Fruit fly (Drosophila melanogaster) whole organism, embryonic: ENCODE measurements around the gene CG10301.

Source experiments
- Atf6 ChIP-seq: fragments of 200-800 bp; sonication (Bioruptor generic); IDR thresholded peaks from 2 replicates; pipeline ENCODE4 v1.3.6; 2022; ENCODE audit warnings: missing biosample characterization, missing genetic modification characterization
- BtbVII ChIP-seq: fragments of 200-800 bp; sonication (Bioruptor generic); optimal IDR thresholded peaks from 3 replicates; lab custom pipeline; 2017; ENCODE audit warnings: missing biosample characterization, mild to moderate bottlenecking, missing genetic modification characterization
- CG11504 ChIP-seq: fragments of 200-800 bp; sonication (Bioruptor generic); optimal IDR thresholded peaks from 3 replicates; lab custom pipeline; 2019; ENCODE audit warnings: missing biosample characterization, mild to moderate bottlenecking, missing genetic modification characterization, moderate library complexity
- CG13424 ChIP-seq: fragments of 200-800 bp; sonication (Bioruptor generic); optimal IDR thresholded peaks from 2 replicates; lab custom pipeline; 2019; ENCODE audit warnings: missing biosample characterization, mild to moderate bottlenecking, missing genetic modification characterization, moderate library complexity
- CG13775 ChIP-seq: fragments of 200-800 bp; sonication (Bioruptor generic); optimal IDR thresholded peaks from 3 replicates; lab custom pipeline; 2017; ENCODE audit warnings: missing biosample characterization, mild to moderate bottlenecking, missing genetic modification characterization
- CG17361 ChIP-seq: fragments of 200-800 bp; sonication (Bioruptor generic); IDR thresholded peaks from 3 replicates; pipeline ENCODE4 v1.3.6; 2022; ENCODE audit warnings: missing biosample characterization, missing genetic modification characterization
- CG18599 ChIP-seq: fragments of 200-800 bp; sonication (Bioruptor generic); optimal IDR thresholded peaks from 3 replicates; lab custom pipeline; 2017; ENCODE audit warnings: missing biosample characterization, missing genetic modification characterization, mild to moderate bottlenecking, moderate library complexity, missing genetic modification reagents
- CG2120 ChIP-seq: fragments of 200-800 bp; sonication (Bioruptor generic); optimal IDR thresholded peaks from 3 replicates; lab custom pipeline; 2016; ENCODE audit warnings: missing biosample characterization, missing genetic modification characterization
- CG2678 ChIP-seq: fragments of 200-800 bp; sonication (Bioruptor generic); optimal IDR thresholded peaks from 3 replicates; lab custom pipeline; 2019; ENCODE audit warnings: missing biosample characterization, mild to moderate bottlenecking, missing genetic modification characterization, moderate library complexity
- CG30403 ChIP-seq: fragments of 200-800 bp; sonication (Bioruptor generic); optimal IDR thresholded peaks from 3 replicates; lab custom pipeline; 2016; ENCODE audit warnings: missing biosample characterization, missing genetic modification characterization
- CG31441 ChIP-seq: fragments of 200-800 bp; sonication (Bioruptor generic); IDR thresholded peaks from 2 replicates; pipeline ENCODE4 v1.3.6; 2022; ENCODE audit warnings: missing biosample characterization, missing genetic modification characterization
- CG32532 ChIP-seq: fragments of 200-800 bp; sonication (Bioruptor generic); IDR thresholded peaks from 2 replicates; pipeline ENCODE4 v1.3.6; 2022; ENCODE audit warnings: missing biosample characterization, missing genetic modification characterization
- CG7556 ChIP-seq: fragments of 200-800 bp; sonication (Bioruptor generic); optimal IDR thresholded peaks from 2 replicates; lab custom pipeline; 2017; ENCODE audit warnings: missing biosample characterization, mild to moderate bottlenecking, missing genetic modification characterization
- CG9727 ChIP-seq: fragments of 200-800 bp; sonication (Bioruptor generic); optimal IDR thresholded peaks from 3 replicates; lab custom pipeline; 2017; ENCODE audit warnings: missing biosample characterization, mild to moderate bottlenecking, missing genetic modification characterization
- CTCF ChIP-seq: fragments of 200-800 bp; sonication (Bioruptor generic); optimal IDR thresholded peaks from 2 replicates; lab custom pipeline; 2017; ENCODE audit warnings: missing biosample characterization, mild to moderate bottlenecking, missing genetic modification characterization, moderate library complexity
- Camta ChIP-seq: fragments of 200-800 bp; sonication (Bioruptor generic); optimal IDR thresholded peaks from 2 replicates; lab custom pipeline; 2016; ENCODE audit warnings: missing biosample characterization, missing genetic modification characterization
- CoRest ChIP-seq: fragments of 200-800 bp; sonication (Bioruptor generic); optimal IDR thresholded peaks from 3 replicates; lab custom pipeline; 2018; ENCODE audit warnings: missing biosample characterization, mild to moderate bottlenecking, missing genetic modification characterization, moderate library complexity
- Drgx ChIP-seq: fragments of 200-800 bp; sonication (Bioruptor generic); IDR thresholded peaks from 2 replicates; pipeline ENCODE4 v1.3.6; 2022; ENCODE audit warnings: missing biosample characterization, missing genetic modification characterization
- Ets65A ChIP-seq: fragments of 200-800 bp; sonication (Bioruptor generic); peaks from one replicate; lab custom pipeline; 2016; ENCODE audit warnings: missing biosample characterization, missing genetic modification characterization
- HHEX ChIP-seq: fragments of 200-800 bp; sonication (Bioruptor generic); optimal IDR thresholded peaks from 3 replicates; lab custom pipeline; 2017; ENCODE audit warnings: missing biosample characterization, mild to moderate bottlenecking, missing genetic modification characterization, missing genetic modification reagents
- HLH3B ChIP-seq: fragments of 200-800 bp; sonication (Bioruptor generic); IDR thresholded peaks from 2 replicates; pipeline ENCODE4 v1.3.6; 2022; ENCODE audit warnings: missing biosample characterization, missing genetic modification characterization
- Hmr ChIP-seq: fragments of 200-800 bp; sonication (Bioruptor generic); optimal IDR thresholded peaks from 3 replicates; lab custom pipeline; 2017; ENCODE audit warnings: mild to moderate bottlenecking, missing biosample characterization, missing genetic modification reagents, missing genetic modification characterization
- Kr ChIP-seq: fragments of 200-800 bp; sonication (Bioruptor generic); optimal IDR thresholded peaks from 2 replicates; lab custom pipeline; 2017; ENCODE audit warnings: missing biosample characterization, mild to moderate bottlenecking, missing genetic modification characterization
- Meics ChIP-seq: fragments of 200-800 bp; sonication (Bioruptor generic); optimal IDR thresholded peaks from 2 replicates; lab custom pipeline; 2017; ENCODE audit warnings: missing biosample characterization, mild to moderate bottlenecking, missing genetic modification characterization
- Trl ChIP-seq, 3 experiments: fragments of >200 bp in 2 of 3; fragments of 200-800 bp in 1 of 3; sonication (Bioruptor generic) in 1 of 3; optimal IDR thresholded peaks; 2 replicates in 1 of 3; 3 replicates in 2 of 3; lab custom pipeline; 2016 to 2017; ENCODE audit warnings: missing biosample characterization in 1 of 3, missing genetic modification characterization in 1 of 3
- bab2 ChIP-seq: fragments of 200-800 bp; sonication (Bioruptor generic); optimal IDR thresholded peaks from 2 replicates; lab custom pipeline; 2016; ENCODE audit warnings: missing biosample characterization, missing genetic modification characterization
- cad ChIP-seq: fragments of >200 bp; optimal IDR thresholded peaks from 2 replicates; lab custom pipeline; 2017; ENCODE audit warnings: missing biosample characterization, missing genetic modification characterization
- caup ChIP-seq: fragments of 200-800 bp; sonication (Bioruptor generic); optimal IDR thresholded peaks from 3 replicates; lab custom pipeline; 2017; ENCODE audit warnings: missing biosample characterization, mild to moderate bottlenecking, missing genetic modification characterization, moderate library complexity; ENCODE audit not compliant: severe bottlenecking
- crp ChIP-seq, 2 experiments: fragments of 200-800 bp; sonication (Bioruptor generic); optimal IDR thresholded peaks; 2 replicates in 1 of 2; 3 replicates in 1 of 2; lab custom pipeline; 2017; ENCODE audit warnings: missing biosample characterization in 2 of 2, missing genetic modification characterization in 2 of 2, mild to moderate bottlenecking in 1 of 2, moderate library complexity in 1 of 2
- cwo ChIP-seq: fragments of 200-800 bp; sonication (Bioruptor generic); optimal IDR thresholded peaks from 3 replicates; lab custom pipeline; 2017; ENCODE audit warnings: missing biosample characterization, missing genetic modification characterization, mild to moderate bottlenecking, moderate library complexity, missing genetic modification reagents
- dimm ChIP-seq: fragments of 200-800 bp; sonication (Bioruptor generic); IDR thresholded peaks from 2 replicates; pipeline ENCODE4 v1.3.6; 2022; ENCODE audit warnings: missing biosample characterization, missing genetic modification characterization
- ewg ChIP-seq: fragments of 200-800 bp; sonication (Bioruptor generic); optimal IDR thresholded peaks from 3 replicates; lab custom pipeline; 2017; ENCODE audit warnings: mild to moderate bottlenecking, missing biosample characterization, missing genetic modification reagents, missing genetic modification characterization
- gem ChIP-seq: fragments of 200-800 bp; sonication (Bioruptor generic); optimal IDR thresholded peaks from 2 replicates; lab custom pipeline; 2019; ENCODE audit warnings: missing biosample characterization, mild to moderate bottlenecking, missing genetic modification characterization, moderate library complexity
- grau ChIP-seq: fragments of 200-800 bp; optimal IDR thresholded peaks from 3 replicates; lab custom pipeline; 2019; ENCODE audit warnings: missing biosample characterization, mild to moderate bottlenecking, missing genetic modification characterization, moderate library complexity
- lilli ChIP-seq: fragments of 200-800 bp; sonication (Bioruptor generic); optimal IDR thresholded peaks from 3 replicates; lab custom pipeline; 2016; ENCODE audit warnings: missing biosample characterization, missing genetic modification characterization
- mam ChIP-seq: fragments of 200-800 bp; sonication (Bioruptor generic); optimal IDR thresholded peaks from 3 replicates; lab custom pipeline; 2016; ENCODE audit warnings: missing biosample characterization, missing genetic modification characterization
- prd ChIP-seq, 3 experiments: fragments of >200 bp in 2 of 3; fragments of 200-800 bp in 1 of 3; sonication (Bioruptor generic) in 1 of 3; optimal IDR thresholded peaks in 2 of 3; IDR thresholded peaks in 1 of 3; 2 replicates in 2 of 3; 3 replicates in 1 of 3; pipeline versions ENCODE4 v1.3.6 to Lab custom; 2017 to 2022; ENCODE audit warnings: missing biosample characterization in 1 of 3, missing genetic modification characterization in 1 of 3
- row ChIP-seq: fragments of 200-800 bp; sonication (Bioruptor generic); IDR thresholded peaks from 3 replicates; pipeline ENCODE4 v1.3.6; 2022; ENCODE audit warnings: missing biosample characterization, missing genetic modification characterization
- scrt ChIP-seq: fragments of 200-800 bp; sonication (Bioruptor generic); optimal IDR thresholded peaks from 2 replicates; lab custom pipeline; 2018; ENCODE audit warnings: missing biosample characterization, mild to moderate bottlenecking, missing genetic modification characterization, moderate library complexity
- sens ChIP-seq: fragments of 200-800 bp; sonication (Bioruptor generic); peaks from one replicate; lab custom pipeline; 2016; ENCODE audit warnings: missing biosample characterization, missing genetic modification characterization
- shn ChIP-seq: fragments of 200-800 bp; sonication (Bioruptor generic); optimal IDR thresholded peaks from 3 replicates; lab custom pipeline; 2016; ENCODE audit warnings: missing biosample characterization, missing genetic modification characterization
- so ChIP-seq: fragments of 200-800 bp; sonication (Bioruptor generic); IDR thresholded peaks from 3 replicates; pipeline ENCODE4 v1.3.6; 2022; ENCODE audit warnings: missing biosample characterization, missing genetic modification characterization
- zf30C ChIP-seq: fragments of 200-800 bp; sonication (Bioruptor generic); optimal IDR thresholded peaks from 3 replicates; lab custom pipeline; 2018; ENCODE audit warnings: missing biosample characterization, mild to moderate bottlenecking, missing genetic modification characterization

The CG10301 gene

dm6 chr3R:23664437-23664836, 45.5 kb upstream of the CG10301 start:
- TF ChIP-seq Kr (GFP tag; lab: Kevin White, UChicago) (no peak), Atf6 (GFP tag; lab: Robert Waterston, UW) (no peak), shn (GFP tag; lab: Kevin White, UChicago) (no peak), scrt (GFP tag; lab: Kevin White, UChicago) (peak; percentile 99), lilli (GFP tag; lab: Kevin White, UChicago) (no peak), CTCF (peak; percentile 87)

dm6 chr3R:23666672-23667211, 43.2 kb upstream of the CG10301 start:
- 0 out of 2 replicates have a peak, but pooled peaks have one; percentile 21 for TF ChIP-seq Drgx (GFP tag; lab: Robert Waterston, UW)
- peak; percentile 86 for TF ChIP-seq Ets65A
- no peak for TF ChIP-seq HLH3B
- peak; percentile 38 for TF ChIP-seq CTCF
- TF ChIP-seq crp (GFP tag; optimal IDR thresholded peaks at IDR 0.05; lab: Kevin White, UChicago), result peak in 1 of 2 experiments; percentile 53
- peak; percentile 93 for TF ChIP-seq scrt (GFP tag; lab: Kevin White, UChicago)
- TF ChIP-seq CG32532 (GFP tag; lab: Robert Waterston, UW), result peak; percentile 10; the same call in 1 of the 2 replicates
- peak; percentile 73 for TF ChIP-seq ewg (GFP tag; lab: Kevin White, UChicago)
- TF ChIP-seq Trl (optimal IDR thresholded peaks at IDR 0.05; lab: Kevin White, UChicago), result peak; percentile 43 to 54
- no peak for TF ChIP-seq Trl (GFP tag; optimal IDR thresholded peaks at IDR 0.05; lab: Kevin White, UChicago)
- no peak for TF ChIP-seq Atf6 (GFP tag; lab: Robert Waterston, UW)

- peak; percentile 28 for TF ChIP-seq CG11504 (tag; lab: Kevin White, UChicago)
- TF ChIP-seq Meics (GFP tag; lab: Kevin White, UChicago), result peak; percentile 33
- peak; percentile 30 for TF ChIP-seq gem (tag; lab: Kevin White, UChicago)
- no peak for TF ChIP-seq so (GFP tag; lab: Robert Waterston, UW)
- peak; percentile 38 for TF ChIP-seq CG2678 (tag; lab: Kevin White, UChicago)
- peak; percentile 27 for TF ChIP-seq CG18599 (GFP tag; lab: Kevin White, UChicago)
- peak; percentile 6 for TF ChIP-seq CoRest (tag; lab: Kevin White, UChicago)
- TF ChIP-seq CG30403 (GFP tag; lab: Kevin White, UChicago), result peak; percentile 26
- peak; percentile 16 for TF ChIP-seq CG9727 (GFP tag; lab: Kevin White, UChicago)
- no peak for TF ChIP-seq prd (optimal IDR thresholded peaks at IDR 0.05; lab: Kevin White, UChicago)
- TF ChIP-seq prd (GFP tag; IDR thresholded peaks at IDR 0.05; lab: Robert Waterston, UW), result 0 out of 3 replicates have a peak, but pooled peaks have one; percentile 5
- 0 out of 3 replicates have a peak, but pooled peaks have one; percentile 35 for TF ChIP-seq row (GFP tag; lab: Robert Waterston, UW)
- peak; percentile 45 for TF ChIP-seq CG2120
- peak; percentile 69 for TF ChIP-seq sens (GFP tag; lab: Kevin White, UChicago)
- TF ChIP-seq bab2, result no peak
- TF ChIP-seq dimm (GFP tag; lab: Robert Waterston, UW), result no peak
- TF ChIP-seq Hmr (GFP tag; lab: Kevin White, UChicago), result peak; percentile 10
- TF ChIP-seq HHEX, result peak; percentile 22
- TF ChIP-seq Camta (GFP tag; lab: Kevin White, UChicago), result no peak
- peak; percentile 38 for TF ChIP-seq lilli (GFP tag; lab: Kevin White, UChicago)
- TF ChIP-seq mam (GFP tag; lab: Kevin White, UChicago), result peak; percentile 1
- TF ChIP-seq CG13775 (GFP tag; lab: Kevin White, UChicago), result no peak
- TF ChIP-seq zf30C, result no peak
- TF ChIP-seq grau, result peak; percentile 68
- TF ChIP-seq cwo (GFP tag; lab: Kevin White, UChicago), result peak; percentile 23
- peak; percentile 14 for TF ChIP-seq CG13424 (tag; lab: Kevin White, UChicago)
- TF ChIP-seq caup (GFP tag; lab: Kevin White, UChicago), result peak; percentile 7
- TF ChIP-seq CG31441, result 0 out of 2 replicates have a peak, but pooled peaks have one; percentile 17
- peak; percentile 26; the same call in 1 of the 3 replicates for TF ChIP-seq CG17361 (GFP tag; lab: Robert Waterston, UW)
- TF ChIP-seq cad, result no peak
- TF ChIP-seq CG7556 (GFP tag; lab: Kevin White, UChicago), result peak; percentile 51
- peak; percentile 31 for TF ChIP-seq BtbVII
Observed at dm6 chr3R:23667451-23667850, 42.5 kb upstream of the CG10301 start.
